Worm (Caenorhabditis elegans): Measurements from ENCODE around the gene ace-3.

ace-3 gene

DNA sequence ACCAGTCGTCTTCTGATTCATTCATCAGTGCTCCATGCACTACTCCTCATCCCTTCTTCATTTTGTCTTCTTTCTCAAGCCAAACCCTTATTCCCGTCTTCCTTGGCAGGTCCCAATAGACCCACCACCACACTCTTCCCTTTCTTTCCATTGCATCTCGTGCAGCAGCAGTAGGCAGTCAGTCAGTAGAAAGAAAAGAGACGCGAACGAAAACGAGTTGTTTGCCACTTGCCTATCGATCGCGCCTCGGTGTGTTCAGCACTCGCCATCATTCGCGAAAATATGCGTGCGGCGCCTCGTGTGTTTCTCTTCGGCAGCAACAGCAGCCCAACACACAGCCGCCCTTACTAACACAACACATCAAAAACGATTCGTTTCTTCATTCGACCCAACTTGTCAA lies 44.1 kb downstream of the ace-3 start (continued):
- peak; percentile 26 for TF ChIP-seq unc-86 (tag; optimal IDR thresholded peaks at IDR 0.05)
- TF ChIP-seq lin-35 (GFP tag; optimal IDR thresholded peaks at IDR 0.05) = peak; percentile 63 to 65
- no peak for TF ChIP-seq ztf-4 (tag; optimal IDR thresholded peaks at IDR 0.05)
- peak; percentile 32 for TF ChIP-seq blmp-1 (tag; optimal IDR thresholded peaks at IDR 0.05)
- TF ChIP-seq nhr-71 (tag; optimal IDR thresholded peaks at IDR 0.05) = peak; percentile 67
- TF ChIP-seq jun-1 (tag; optimal IDR thresholded peaks at IDR 0.05) = peak; percentile 35
- no peak for TF ChIP-seq ces-1 (GFP tag; optimal IDR thresholded peaks at IDR 0.05)
- peak; percentile 52 for TF ChIP-seq nhr-20 (tag; optimal IDR thresholded peaks at IDR 0.05)
- peak; percentile 55 to 60 for TF ChIP-seq efl-1 (optimal IDR thresholded peaks at IDR 0.05)
- TF ChIP-seq efl-1 (GFP tag; optimal IDR thresholded peaks at IDR 0.05 in 1 of 2) = peak; percentile 62 to 95

DNA sequence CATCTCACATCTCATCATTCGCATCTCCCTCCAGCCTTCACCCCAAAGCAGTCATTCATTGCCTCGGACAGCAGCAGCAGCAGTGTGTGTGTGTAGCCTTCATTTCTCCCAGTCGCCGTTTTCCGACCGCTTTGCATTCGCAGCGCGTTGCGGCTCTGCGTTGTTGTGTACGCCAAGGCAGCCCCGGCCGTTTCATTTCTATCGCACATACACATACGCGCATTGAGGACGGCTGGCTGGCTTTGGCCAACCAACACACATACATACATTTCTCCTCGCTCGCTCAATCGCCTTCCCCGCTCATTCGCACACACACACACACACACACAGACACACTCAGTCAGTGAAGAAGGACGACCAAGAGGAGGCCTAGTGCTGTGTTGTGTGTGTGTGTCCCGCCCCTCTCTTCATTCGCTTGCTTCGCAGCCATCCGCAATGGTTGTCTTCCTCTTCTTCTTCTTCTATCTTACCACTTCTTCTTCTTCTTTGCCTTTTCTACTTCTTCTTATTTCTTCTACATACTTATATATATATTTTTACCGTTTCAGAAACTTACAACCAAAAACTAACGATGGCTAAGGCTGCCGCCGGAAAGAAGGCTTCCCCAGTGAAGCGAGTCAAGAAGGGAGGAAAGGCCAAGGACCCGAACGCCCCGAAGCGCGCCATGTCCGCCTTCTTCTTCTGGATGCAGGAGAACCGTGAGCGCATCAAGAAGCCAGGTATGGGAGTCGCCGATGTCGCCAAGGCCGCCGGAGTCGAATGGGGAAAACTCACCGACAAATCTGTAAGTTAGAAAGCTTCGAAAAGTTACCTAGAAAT lies 44.9 kb downstream of the ace-3 start, which contains the start of gene hmg-1.1:
TSS of gene hmg-1.1 (plus strand) at position 549 of the 819 bp plus-strand sequence.
- TF ChIP-seq mab-9 (GFP tag; IDR thresholded peaks at IDR 0.05) (0 out of 2 replicates have a peak, but pooled peaks have one; percentile 5), fos-1 (tag; optimal IDR thresholded peaks at IDR 0.05) (peak; percentile 56), nhr-77 (tag; optimal IDR thresholded peaks at IDR 0.05) (peak; percentile 89), snu-23 (GFP tag; optimal IDR thresholded peaks at IDR 0.05) (peak; percentile 85), pqm-1 (tag; optimal IDR thresholded peaks at IDR 0.05) (no peak), nhr-237 (tag; optimal IDR thresholded peaks at IDR 0.05) (no peak), lsy-2 (tag; optimal IDR thresholded peaks at IDR 0.05) (peak; percentile 35 to 76), aly-2 (tag; optimal IDR thresholded peaks at IDR 0.05) (no peak), fkh-10 (GFP tag; optimal IDR thresholded peaks at IDR 0.05) (no peak), mep-1 (tag; optimal IDR thresholded peaks at IDR 0.05) (peak; percentile 74), nhr-20 (tag; optimal IDR thresholded peaks at IDR 0.05) (peak; percentile 68), xbp-1 (tag; optimal IDR thresholded peaks at IDR 0.05) (peak; percentile 57), dpl-1 (GFP tag; optimal IDR thresholded peaks at IDR 0.05) (peak; percentile 54 to 64 (median 64)), rnt-1 (tag; optimal IDR thresholded peaks at IDR 0.05) (peak; percentile 54), ets-5 (GFP tag; IDR thresholded peaks at IDR 0.05) (no peak), lin-35 (GFP tag; optimal IDR thresholded peaks at IDR 0.05) (peak; percentile 70 to 79), fkh-4 (tag; optimal IDR thresholded peaks at IDR 0.05; ENCODE audit: borderline replicate concordance) (no peak), swsn-7 (tag; optimal IDR thresholded peaks at IDR 0.05) (peak; percentile 77), unc-30 (tag; optimal IDR thresholded peaks at IDR 0.05) (no peak), grh-1 (GFP tag; IDR thresholded peaks at IDR 0.05) (no peak), nhr-12 (tag; optimal IDR thresholded peaks at IDR 0.05) (no peak), C04F5.9 (tag; optimal IDR thresholded peaks at IDR 0.05) (no peak), tbx-2 (tag; optimal IDR thresholded peaks at IDR 0.05) (peak; percentile 70), jun-1 (tag; optimal IDR thresholded peaks at IDR 0.05) (peak; percentile 65), nhr-76 (tag; optimal IDR thresholded peaks at IDR 0.05) (no peak), mdl-1 (tag; optimal IDR thresholded peaks at IDR 0.05) (peak in 1 of 2 experiments; percentile 60), alr-1 (tag; optimal IDR thresholded peaks at IDR 0.05; ENCODE audit: borderline replicate concordance) (no peak), snpc-4 (tag; optimal IDR thresholded peaks at IDR 0.05) (peak; percentile 58), tlp-1 (tag; optimal IDR thresholded peaks at IDR 0.05) (no peak), nhr-85 (tag) (peak; percentile 14), ztf-11 (tag; optimal IDR thresholded peaks at IDR 0.05) (peak in 1 of 2 experiments; percentile 63), hlh-4 (tag; optimal IDR thresholded peaks at IDR 0.05) (no peak), ceh-88 (GFP tag; IDR thresholded peaks at IDR 0.05) (no peak; the same call in 1 of the 2 replicates), hlh-17 (GFP tag; optimal IDR thresholded peaks at IDR 0.05; ENCODE audit: borderline replicate concordance) (no peak), efl-1 (optimal IDR thresholded peaks at IDR 0.05) (peak; percentile 74 to 79), efl-1 (GFP tag; optimal IDR thresholded peaks at IDR 0.05 in 1 of 2) (peak; percentile 47 to 94), ama-1 (optimal IDR thresholded peaks at IDR 0.05) (no peak), ces-1 (GFP tag; optimal IDR thresholded peaks at IDR 0.05) (no peak), pag-3 (tag; optimal IDR thresholded peaks at IDR 0.05; ENCODE audit: borderline replicate concordance, insufficient read depth) (no peak), lin-39 (tag; optimal IDR thresholded peaks at IDR 0.05) (no peak), dsc-1 (tag; optimal IDR thresholded peaks at IDR 0.05) (peak; percentile 57), skn-1 (tag; optimal IDR thresholded peaks at IDR 0.05) (no peak), nhr-19 (GFP tag; conservative IDR thresholded peaks at IDR 0.05) (peak; percentile 47), irx-1 (tag; optimal IDR thresholded peaks at IDR 0.05) (peak; percentile 18), nhr-90 (tag; optimal IDR thresholded peaks at IDR 0.05; ENCODE audit: poor library complexity) (peak; percentile 64)
